Worm (Caenorhabditis elegans): ENCODE data around the gene srd-19.

- TF ChIP-seq him-1 (tag; optimal IDR thresholded peaks at IDR 0.05), result no peak
- no peak for TF ChIP-seq W03F9.2 (tag; optimal IDR thresholded peaks at IDR 0.05)
- no peak for TF ChIP-seq dao-5 (tag; optimal IDR thresholded peaks at IDR 0.05)
Observed at ce11 chrV:13388961-13389360, 39.6 kb downstream of the srd-19 start.

All from whole organism, L4/young adult.